Fruit fly (Drosophila melanogaster): ENCODE measurements around the gene Sfmbt.

Gene Sfmbt

dm6 chr2L:13145035-13145683, 31.4 kb downstream of the Sfmbt start (continued):
- TF ChIP-seq CG9609 (GFP tag; optimal IDR thresholded peaks at IDR 0.05) = peak; percentile 57
- peak; percentile 68; the same call in 1 of the 3 replicates for TF ChIP-seq jigr1 (GFP tag; IDR thresholded peaks at IDR 0.05)
- no peak for TF ChIP-seq Hr39 (optimal IDR thresholded peaks at IDR 0.05)
- TF ChIP-seq ERR (GFP tag; optimal IDR thresholded peaks at IDR 0.05) = peak; percentile 71
- peak; percentile 16 for TF ChIP-seq CG10462 (GFP tag; optimal IDR thresholded peaks at IDR 0.05)
- TF ChIP-seq Ets97D (GFP tag; optimal IDR thresholded peaks at IDR 0.05) = peak; percentile 19
- TF ChIP-seq sens (GFP tag) = peak; percentile 81
- peak; percentile 54; the same call in 1 of the 2 replicates for TF ChIP-seq Nf-YA (GFP tag; IDR thresholded peaks at IDR 0.05)
- TF ChIP-seq CG15073 (GFP tag; optimal IDR thresholded peaks at IDR 0.05) = no peak
- no peak for TF ChIP-seq Optix (GFP tag; IDR thresholded peaks at IDR 0.05)
- peak; percentile 46 for TF ChIP-seq repo (GFP tag; optimal IDR thresholded peaks at IDR 0.05)
- TF ChIP-seq chif (GFP tag; optimal IDR thresholded peaks at IDR 0.05) = peak; percentile 49 to 51
- TF ChIP-seq CG17385 (GFP tag; optimal IDR thresholded peaks at IDR 0.05) = peak; percentile 66
- TF ChIP-seq H15 (GFP tag; IDR thresholded peaks at IDR 0.05) = peak; percentile 66; the same call in 2 of the 3 replicates
- no peak for TF ChIP-seq CG14965 (GFP tag; optimal IDR thresholded peaks at IDR 0.05; ENCODE audit: borderline replicate concordance)
- no peak for TF ChIP-seq CG1024 (GFP tag; IDR thresholded peaks at IDR 0.05)
- peak; percentile 88 for TF ChIP-seq al (GFP tag; IDR thresholded peaks at IDR 0.05)
- no peak for TF ChIP-seq Scr (GFP tag; IDR thresholded peaks at IDR 0.05; ENCODE audit: partially characterized antibody)
- TF ChIP-seq BEAF-32 (GFP tag; optimal IDR thresholded peaks at IDR 0.05) = no peak
- TF ChIP-seq HLHmδ (GFP tag; optimal IDR thresholded peaks at IDR 0.05) = no peak
- no peak for TF ChIP-seq fru (optimal IDR thresholded peaks at IDR 0.05)
- TF ChIP-seq slou (GFP tag; optimal IDR thresholded peaks at IDR 0.05) = peak; percentile 47
- TF ChIP-seq ken (GFP tag; IDR thresholded peaks at IDR 0.05) = 0 out of 3 replicates have a peak, but pooled peaks have one; percentile 56
- TF ChIP-seq Hr51 (GFP tag; optimal IDR thresholded peaks at IDR 0.05) = peak; percentile 33 to 81
- TF ChIP-seq HmgZ (tag; optimal IDR thresholded peaks at IDR 0.05) = peak; percentile 54
- TF ChIP-seq CG17912 (GFP tag; optimal IDR thresholded peaks at IDR 0.05) = no peak
- TF ChIP-seq zf30C (GFP tag; optimal IDR thresholded peaks at IDR 0.05) = no peak
- TF ChIP-seq bowl (GFP tag; IDR thresholded peaks at IDR 0.05) = 0 out of 2 replicates have a peak, but pooled peaks have one; percentile 28
- TF ChIP-seq mirr (GFP tag; optimal IDR thresholded peaks at IDR 0.05) = peak; percentile 4
- TF ChIP-seq Ptx1 (GFP tag; IDR thresholded peaks at IDR 0.05) = peak; percentile 88
- peak; percentile 10 for TF ChIP-seq CG18011 (GFP tag; optimal IDR thresholded peaks at IDR 0.05)
- TF ChIP-seq gcm (GFP tag; optimal IDR thresholded peaks at IDR 0.05) = no peak
- peak; percentile 63 for TF ChIP-seq Xrp1 (GFP tag; IDR thresholded peaks at IDR 0.05)
- peak; percentile 68 for TF ChIP-seq CG14050 (GFP tag; IDR thresholded peaks at IDR 0.05)
- peak; percentile 53; the same call in 3 of the 4 replicates for TF ChIP-seq Gug (GFP tag; IDR thresholded peaks at IDR 0.05)
- TF ChIP-seq CG15514 (GFP tag; optimal IDR thresholded peaks at IDR 0.05) = peak; percentile 68
- peak; percentile 14 for TF ChIP-seq CG4282 (GFP tag; optimal IDR thresholded peaks at IDR 0.05)
- TF ChIP-seq CG13775 (GFP tag; optimal IDR thresholded peaks at IDR 0.05) = peak; percentile 59
- TF ChIP-seq dimm (GFP tag; IDR thresholded peaks at IDR 0.05) = no peak
- TF ChIP-seq crp (GFP tag; optimal IDR thresholded peaks at IDR 0.05) = no peak
- TF ChIP-seq Sry-δ (GFP tag; optimal IDR thresholded peaks at IDR 0.05) = peak; percentile 30
- peak; percentile 82 for TF ChIP-seq CG17361 (GFP tag; IDR thresholded peaks at IDR 0.05)
- peak; percentile 77 for TF ChIP-seq CG10209 (GFP tag; optimal IDR thresholded peaks at IDR 0.05)
- no peak for TF ChIP-seq br (optimal IDR thresholded peaks at IDR 0.05)
- peak; percentile 69 for TF ChIP-seq CG1792 (GFP tag; optimal IDR thresholded peaks at IDR 0.05)
- no peak for TF ChIP-seq B-H2 (GFP tag; optimal IDR thresholded peaks at IDR 0.05)
- peak; percentile 38 for TF ChIP-seq CG3163 (GFP tag; optimal IDR thresholded peaks at IDR 0.05)
- TF ChIP-seq CG10565 (GFP tag; optimal IDR thresholded peaks at IDR 0.05) = no peak
- peak; percentile 70 for TF ChIP-seq Atf-2 (GFP tag; optimal IDR thresholded peaks at IDR 0.05)
- peak; percentile 82; the same call in 1 of the 2 replicates for TF ChIP-seq lmd (GFP tag; IDR thresholded peaks at IDR 0.05)
- no peak for TF ChIP-seq CkIIα-i1 (GFP tag; IDR thresholded peaks at IDR 0.05)
